Worm (Caenorhabditis elegans) whole organism, mixed stage, embryonic: ENCODE data around the gene par-1.

Experiments
- blmp-1 ChIP-seq: fragments of 150-350 bp; optimal IDR thresholded peaks from 2 replicates; lab custom pipeline; 2014; ENCODE audit warnings: missing biosample characterization, missing genetic modification characterization
- ces-1 ChIP-seq: fragments of 150-350 bp; optimal IDR thresholded peaks from 2 replicates; lab custom pipeline; 2014; ENCODE audit warnings: missing biosample characterization, missing genetic modification reagents, missing genetic modification characterization
- elt-1 ChIP-seq: sonication (generic microtip); optimal IDR thresholded peaks from 2 replicates; lab custom pipeline; 2017; ENCODE audit warnings: missing genetic modification characterization, mild to moderate bottlenecking, missing compliant biosample characterization, antibody characterized with exemption, moderate library complexity, borderline replicate concordance; ENCODE audit not compliant: insufficient read depth
- mep-1 ChIP-seq: fragments of 150-350 bp; optimal IDR thresholded peaks from 2 replicates; lab custom pipeline; 2017; ENCODE audit warnings: missing biosample characterization, missing genetic modification reagents, missing genetic modification characterization, inconsistent platforms
- nhr-12 ChIP-seq: fragments of 150-350 bp; optimal IDR thresholded peaks from 2 replicates; lab custom pipeline; 2014; ENCODE audit warnings: missing biosample characterization, missing genetic modification characterization
- nhr-237 ChIP-seq: fragments of 150-350 bp; optimal IDR thresholded peaks from 2 replicates; lab custom pipeline; 2014; ENCODE audit warnings: missing biosample characterization, missing genetic modification characterization
- nhr-28 ChIP-seq: fragments of 150-350 bp; optimal IDR thresholded peaks from 2 replicates; lab custom pipeline; 2014; ENCODE audit warnings: missing biosample characterization, missing genetic modification characterization
- pha-4 ChIP-seq: fragments of 150-350 bp; optimal IDR thresholded peaks from 2 replicates; lab custom pipeline; 2018; ENCODE audit warnings: missing biosample characterization, missing genetic modification reagents, missing genetic modification characterization
- snpc-4 ChIP-seq: fragments of 150-350 bp; optimal IDR thresholded peaks from 2 replicates; lab custom pipeline; 2014; ENCODE audit warnings: missing biosample characterization, missing genetic modification characterization
- sptf-1 ChIP-seq: sonication (generic microtip); optimal IDR thresholded peaks from 2 replicates; lab custom pipeline; 2017; ENCODE audit warnings: mild to moderate bottlenecking, missing genetic modification characterization, moderate library complexity, missing compliant biosample characterization
- unc-62 ChIP-seq: fragments of 150-350 bp; optimal IDR thresholded peaks from 2 replicates; lab custom pipeline; 2014; ENCODE audit warnings: missing biosample characterization, missing genetic modification reagents, missing genetic modification characterization

- TF ChIP-seq mep-1 (tag; lab: Kevin White, UChicago) = no peak
- TF ChIP-seq ces-1 = no peak
- TF ChIP-seq snpc-4 (tag; lab: Kevin White, UChicago) = no peak
- TF ChIP-seq sptf-1 (tag; lab: Kevin White, UChicago) = no peak
- no peak for TF ChIP-seq unc-62 (GFP tag; lab: Kevin White, UChicago)
- TF ChIP-seq nhr-12 (tag; lab: Kevin White, UChicago) = no peak
- no peak for TF ChIP-seq nhr-28 (tag; lab: Kevin White, UChicago)
- TF ChIP-seq nhr-237 = no peak
- no peak for TF ChIP-seq elt-1 (tag; lab: Kevin White, UChicago)
- no peak for TF ChIP-seq pha-4
- no peak for TF ChIP-seq blmp-1 (tag; lab: Kevin White, UChicago)
Observed at ce11 chrV:14192870-14193269, 47.7 kb upstream of the par-1 start.
